Worm (Caenorhabditis elegans): ENCODE data around the gene rml-3.

DNA sequence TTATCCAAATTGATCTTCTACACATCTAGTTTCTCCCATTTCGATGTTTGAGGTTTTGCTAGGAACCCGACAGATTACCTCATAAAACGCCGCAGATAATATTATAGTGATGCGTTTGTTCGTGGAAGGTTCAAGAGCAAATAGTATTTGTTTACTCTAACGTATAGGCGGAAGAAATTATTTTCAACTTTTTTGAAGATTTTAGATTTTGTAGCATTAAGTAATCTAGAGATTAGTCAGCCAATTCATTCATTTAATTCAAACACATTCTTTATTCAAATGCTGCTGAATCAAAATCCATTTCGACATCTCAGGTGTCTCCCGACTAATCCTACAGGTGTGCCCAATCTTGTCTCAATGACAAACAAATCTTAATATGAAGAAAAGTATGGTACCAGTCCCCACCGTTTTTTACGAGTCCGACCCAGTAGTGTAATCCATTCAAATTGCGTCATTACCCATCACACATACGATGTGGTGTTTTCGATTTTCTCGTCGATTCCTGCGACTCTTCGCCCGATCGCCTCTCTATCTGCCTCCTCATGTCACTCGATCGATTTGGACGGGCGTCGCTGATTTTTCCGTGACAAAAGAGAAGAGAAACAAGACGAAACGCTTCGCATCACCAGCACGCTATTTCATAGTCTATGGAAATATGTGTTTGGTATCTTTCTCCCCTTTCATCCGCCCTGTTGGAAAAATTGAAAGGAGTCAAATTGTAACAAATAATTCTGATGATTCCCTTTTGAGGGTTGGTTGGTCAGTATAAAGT lies 15.2 kb upstream of the rml-3 start:
- TF ChIP-seq crh-2 (tag; optimal IDR thresholded peaks at IDR 0.05) (peak; percentile 58), lsy-2 (tag; optimal IDR thresholded peaks at IDR 0.05) (peak in 1 of 2 experiments; percentile 61), lin-11 (tag; optimal IDR thresholded peaks at IDR 0.05) (no peak), egl-27 (tag; optimal IDR thresholded peaks at IDR 0.05) (no peak), ceh-82 (tag; optimal IDR thresholded peaks at IDR 0.05) (no peak), unc-55 (GFP tag; optimal IDR thresholded peaks at IDR 0.05) (no peak), nhr-25 (tag; optimal IDR thresholded peaks at IDR 0.05) (peak; percentile 68), ama-1 (optimal IDR thresholded peaks at IDR 0.05) (peak; percentile 91), nhr-77 (tag; optimal IDR thresholded peaks at IDR 0.05) (no peak), ztf-11 (tag; optimal IDR thresholded peaks at IDR 0.05) (no peak), nhr-237 (tag; optimal IDR thresholded peaks at IDR 0.05) (no peak), skn-1 (tag; optimal IDR thresholded peaks at IDR 0.05) (no peak), unc-62 (GFP tag; optimal IDR thresholded peaks at IDR 0.05) (no peak), nhr-6 (tag; optimal IDR thresholded peaks at IDR 0.05) (no peak)
